Fruit fly (Drosophila melanogaster) whole organism, wandering third instar larva: ENCODE results near the gene CG33160.
A peak's percentile ranks its signal among the peaks of the same experiment; 100 is the strongest.

ENCODE experiments used
- CG32264 ChIP-seq: fragments of 200-800 bp; sonication (Bioruptor generic); optimal IDR thresholded peaks from 2 replicates; lab custom pipeline; 2016; ENCODE audit warnings: missing biosample characterization, missing genetic modification characterization
- Dfd ChIP-seq: fragments of >200 bp; optimal IDR thresholded peaks from 2 replicates; lab custom pipeline; 2017; ENCODE audit warnings: missing biosample characterization, missing genetic modification characterization
- Hr83 ChIP-seq: fragments of 200-300 bp; sonication (Bioruptor generic); optimal IDR thresholded peaks from 2 replicates; lab custom pipeline; 2016; ENCODE audit warnings: missing biosample characterization, mild to moderate bottlenecking, missing genetic modification characterization, moderate library complexity; ENCODE audit not compliant: poor library complexity, severe bottlenecking
- OdsH ChIP-seq: fragments of 200-800 bp; sonication (Bioruptor generic); optimal IDR thresholded peaks from 2 replicates; lab custom pipeline; 2016; ENCODE audit warnings: missing biosample characterization, mild to moderate bottlenecking, missing genetic modification characterization
- h ChIP-seq: fragments of 200-800 bp; sonication (Bioruptor generic); optimal IDR thresholded peaks from 3 replicates; lab custom pipeline; 2016; ENCODE audit warnings: missing biosample characterization, mild to moderate bottlenecking, missing genetic modification characterization
- lola ChIP-seq: fragments of >200 bp; optimal IDR thresholded peaks from 2 replicates; lab custom pipeline; 2017; ENCODE audit warnings: missing biosample characterization, missing genetic modification characterization
- pan ChIP-seq: fragments of >200 bp; optimal IDR thresholded peaks from 2 replicates; lab custom pipeline; 2017
- rgr ChIP-seq: fragments of 200-800 bp; sonication (Bioruptor generic); optimal IDR thresholded peaks from 3 replicates; lab custom pipeline; 2016; ENCODE audit warnings: missing biosample characterization, mild to moderate bottlenecking, missing genetic modification characterization
- tai ChIP-seq: sonication (Bioruptor generic); optimal IDR thresholded peaks from 2 replicates; lab custom pipeline; 2016; ENCODE audit warnings: missing biosample characterization, missing genetic modification characterization

- TF ChIP-seq h (peak; percentile 5), CG32264 (GFP tag; lab: Kevin White, UChicago) (no peak), pan (lab: Kevin White, UChicago) (no peak), rgr (GFP tag; lab: Kevin White, UChicago) (peak; percentile 24), Dfd (GFP tag; lab: Kevin White, UChicago) (no peak), tai (peak; percentile 36), Hr83 (peak; percentile 73), OdsH (peak; percentile 37), lola (GFP tag; lab: Kevin White, UChicago) (no peak)
Measured at dm6 chr3L:3250922-3251658, 44.9 kb upstream of the CG33160 start.
